Fruit fly (Drosophila melanogaster): Measurements from ENCODE around the gene pim.

Gene pim

dm6 chr2L:10334213-10334612 lies 28.6 kb upstream of the pim start:
- TF ChIP-seq rn (GFP tag; IDR thresholded peaks at IDR 0.05) (no peak), D1 (tag; optimal IDR thresholded peaks at IDR 0.05) (no peak), CG15710 (tag; optimal IDR thresholded peaks at IDR 0.05) (no peak), Snoo (tag; optimal IDR thresholded peaks at IDR 0.05) (no peak), CG13204 (GFP tag; optimal IDR thresholded peaks at IDR 0.05) (no peak), CG9948 (tag; optimal IDR thresholded peaks at IDR 0.05) (no peak), CG14655 (GFP tag; optimal IDR thresholded peaks at IDR 0.05) (no peak), Ets98B (GFP tag; IDR thresholded peaks at IDR 0.05) (no peak), CG32121 (GFP tag; IDR thresholded peaks at IDR 0.05) (no peak), CG34367 (tag; optimal IDR thresholded peaks at IDR 0.05) (no peak), Pif1A (GFP tag; optimal IDR thresholded peaks at IDR 0.05) (no peak), gl (tag; optimal IDR thresholded peaks at IDR 0.05) (no peak), fd96Ca (GFP tag; IDR thresholded peaks at IDR 0.05) (no peak), CG12605 (GFP tag; IDR thresholded peaks at IDR 0.05) (no peak), CG8159 (tag; optimal IDR thresholded peaks at IDR 0.05) (no peak), CG4496 (GFP tag; IDR thresholded peaks at IDR 0.05) (no peak), CG8301 (tag; optimal IDR thresholded peaks at IDR 0.05) (no peak), EcR (GFP tag; optimal IDR thresholded peaks at IDR 0.05) (no peak), Pif1B (GFP tag; optimal IDR thresholded peaks at IDR 0.05) (no peak)

dm6 chr2L:10334854-10335277 lies 27.9 kb upstream of the pim start:
- TF ChIP-seq rn (GFP tag; IDR thresholded peaks at IDR 0.05) = no peak
- TF ChIP-seq CG17806 (tag; optimal IDR thresholded peaks at IDR 0.05) = peak; percentile 28
- TF ChIP-seq EcR (GFP tag; optimal IDR thresholded peaks at IDR 0.05) = peak; percentile 84
- no peak for TF ChIP-seq Pif1A (GFP tag; optimal IDR thresholded peaks at IDR 0.05)
- TF ChIP-seq CG8301 (tag; optimal IDR thresholded peaks at IDR 0.05) = peak; percentile 21
- TF ChIP-seq CG12605 (GFP tag; IDR thresholded peaks at IDR 0.05) = no peak
- peak; percentile 64; the same call in 1 of the 2 replicates for TF ChIP-seq Ets98B (GFP tag; IDR thresholded peaks at IDR 0.05)
- no peak for TF ChIP-seq CG8159 (tag; optimal IDR thresholded peaks at IDR 0.05)
- TF ChIP-seq CG4496 (GFP tag; IDR thresholded peaks at IDR 0.05) = no peak
- peak; percentile 5 for TF ChIP-seq CG9948 (tag; optimal IDR thresholded peaks at IDR 0.05)
- TF ChIP-seq Pif1B (GFP tag; optimal IDR thresholded peaks at IDR 0.05) = peak; percentile 63
- no peak for TF ChIP-seq CG10348 (GFP tag; IDR thresholded peaks at IDR 0.05)
- TF ChIP-seq fd96Ca (GFP tag; IDR thresholded peaks at IDR 0.05) = no peak
- TF ChIP-seq CG32121 (GFP tag; IDR thresholded peaks at IDR 0.05) = peak; percentile 51; the same call in 1 of the 2 replicates
- TF ChIP-seq CG13204 (GFP tag; optimal IDR thresholded peaks at IDR 0.05) = no peak
- TF ChIP-seq Snoo (tag; optimal IDR thresholded peaks at IDR 0.05) = peak; percentile 30
- TF ChIP-seq CG34367 (tag; optimal IDR thresholded peaks at IDR 0.05) = peak; percentile 48
- peak; percentile 28 for TF ChIP-seq gl (tag; optimal IDR thresholded peaks at IDR 0.05)
- TF ChIP-seq CG14655 (GFP tag; optimal IDR thresholded peaks at IDR 0.05) = no peak
- TF ChIP-seq CG15710 (tag; optimal IDR thresholded peaks at IDR 0.05) = peak; percentile 14
- no peak for TF ChIP-seq D1 (tag; optimal IDR thresholded peaks at IDR 0.05)

- TF ChIP-seq CG10348 (GFP tag; IDR thresholded peaks at IDR 0.05) (no peak), fd96Ca (GFP tag; IDR thresholded peaks at IDR 0.05) (no peak), Ets98B (GFP tag; IDR thresholded peaks at IDR 0.05) (peak; percentile 36; the same call in 1 of the 2 replicates), CG8301 (tag; optimal IDR thresholded peaks at IDR 0.05) (no peak), CG13204 (GFP tag; optimal IDR thresholded peaks at IDR 0.05) (no peak), CG12605 (GFP tag; IDR thresholded peaks at IDR 0.05) (0 out of 2 replicates have a peak, but pooled peaks have one; percentile 23), CG9948 (tag; optimal IDR thresholded peaks at IDR 0.05) (peak; percentile 3), EcR (GFP tag; optimal IDR thresholded peaks at IDR 0.05) (no peak), CG8159 (tag; optimal IDR thresholded peaks at IDR 0.05) (peak; percentile 39), CG4496 (GFP tag; IDR thresholded peaks at IDR 0.05) (no peak), Pif1A (GFP tag; optimal IDR thresholded peaks at IDR 0.05) (peak; percentile 19), CG32121 (GFP tag; IDR thresholded peaks at IDR 0.05) (peak; percentile 11; the same call in 1 of the 2 replicates), CG17806 (tag; optimal IDR thresholded peaks at IDR 0.05) (no peak), CG34367 (tag; optimal IDR thresholded peaks at IDR 0.05) (no peak), CG15710 (tag; optimal IDR thresholded peaks at IDR 0.05) (peak; percentile 36), CG14655 (GFP tag; optimal IDR thresholded peaks at IDR 0.05) (no peak), Snoo (tag; optimal IDR thresholded peaks at IDR 0.05) (peak; percentile 25), rn (GFP tag; IDR thresholded peaks at IDR 0.05) (no peak), Pif1B (GFP tag; optimal IDR thresholded peaks at IDR 0.05) (no peak), gl (tag; optimal IDR thresholded peaks at IDR 0.05) (no peak), D1 (tag; optimal IDR thresholded peaks at IDR 0.05) (no peak)
These were observed 23.5 kb upstream of the pim start, which contains the start of gene SamDC for dm6 chr2L:10339212-10339721. TSS of gene SamDC (plus strand) at chr2L:10339457.

- TF ChIP-seq Pif1A (GFP tag; optimal IDR thresholded peaks at IDR 0.05) (no peak), rn (GFP tag; IDR thresholded peaks at IDR 0.05) (no peak), CG32121 (GFP tag; IDR thresholded peaks at IDR 0.05) (no peak), gl (tag; optimal IDR thresholded peaks at IDR 0.05) (no peak)
These were observed 22.9 kb upstream of the pim start for dm6 chr2L:10339841-10340240.

dm6 chr2L:10341405-10341804 lies 21.4 kb upstream of the pim start, which contains the start of gene CG31715:
TSS of gene CG31715 (plus strand) at chr2L:10341616.
- TF ChIP-seq Snoo (tag; optimal IDR thresholded peaks at IDR 0.05) = peak; percentile 13
- TF ChIP-seq CG9948 (tag; optimal IDR thresholded peaks at IDR 0.05) = peak; percentile 4
- TF ChIP-seq CG17806 (tag; optimal IDR thresholded peaks at IDR 0.05) = peak; percentile 7
- no peak for TF ChIP-seq CG10348 (GFP tag; IDR thresholded peaks at IDR 0.05)
- TF ChIP-seq CG15710 (tag; optimal IDR thresholded peaks at IDR 0.05) = peak; percentile 6

- TF ChIP-seq CG14655 (GFP tag; optimal IDR thresholded peaks at IDR 0.05) = no peak
- TF ChIP-seq rn (GFP tag; IDR thresholded peaks at IDR 0.05) = no peak
- no peak for TF ChIP-seq EcR (GFP tag; optimal IDR thresholded peaks at IDR 0.05)
- TF ChIP-seq CG15710 (tag; optimal IDR thresholded peaks at IDR 0.05) = no peak
- TF ChIP-seq CG32121 (GFP tag; IDR thresholded peaks at IDR 0.05) = no peak
- TF ChIP-seq Pif1A (GFP tag; optimal IDR thresholded peaks at IDR 0.05) = no peak
- no peak for TF ChIP-seq CG17806 (tag; optimal IDR thresholded peaks at IDR 0.05)
- no peak for TF ChIP-seq CG8159 (tag; optimal IDR thresholded peaks at IDR 0.05)
- no peak for TF ChIP-seq Ets98B (GFP tag; IDR thresholded peaks at IDR 0.05)
- TF ChIP-seq CG9948 (tag; optimal IDR thresholded peaks at IDR 0.05) = no peak
These were observed 20.3 kb upstream of the pim start, which contains the start of gene Sps2 for dm6 chr2L:10342471-10342870. TSS of gene Sps2 (plus strand) at chr2L:10342594.

Measured in whole organism, pupa.